Worm (Caenorhabditis elegans) whole organism, mixed stage, embryonic: ENCODE results near the gene F36H12.3.

Experiments
- lin-13 ChIP-seq: fragments of 150-350 bp; optimal IDR thresholded peaks from 2 replicates; lab custom pipeline; 2014; ENCODE audit warnings: missing biosample characterization, missing genetic modification characterization
- nhr-2 ChIP-seq: fragments of 150-350 bp; optimal IDR thresholded peaks from 2 replicates; lab custom pipeline; 2014; ENCODE audit warnings: missing biosample characterization, missing genetic modification characterization
- pha-4 ChIP-seq: fragments of 150-350 bp; optimal IDR thresholded peaks from 2 replicates; lab custom pipeline; 2018; ENCODE audit warnings: missing biosample characterization, missing genetic modification reagents, missing genetic modification characterization
- snpc-4 ChIP-seq: fragments of 150-350 bp; optimal IDR thresholded peaks from 2 replicates; lab custom pipeline; 2014; ENCODE audit warnings: missing biosample characterization, missing genetic modification characterization
- ztf-11 ChIP-seq: fragments of 150-350 bp; optimal IDR thresholded peaks from 2 replicates; lab custom pipeline; 2014; ENCODE audit warnings: missing biosample characterization, missing genetic modification characterization

DNA sequence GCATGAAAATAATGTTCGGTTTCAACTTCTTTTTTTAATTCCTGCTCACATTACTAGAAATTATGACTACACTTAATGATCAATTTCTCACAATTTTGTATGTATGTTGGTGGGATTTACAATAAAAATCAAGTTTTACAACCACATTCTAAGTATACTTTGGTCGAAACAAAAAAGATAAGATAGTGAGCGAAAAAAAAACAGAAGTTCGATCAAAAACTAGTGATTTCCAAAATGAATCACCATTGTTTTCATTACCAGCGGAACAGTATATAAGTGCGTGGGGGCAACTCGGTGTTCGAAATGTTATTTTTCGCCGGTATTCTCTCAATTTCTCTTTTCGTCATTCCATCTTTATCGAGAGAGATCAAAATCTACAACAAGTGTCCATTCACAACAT, 42.1 kb upstream of the F36H12.3 start, which contains the start of gene thn-5:
- TF ChIP-seq lin-13 (no peak), nhr-2 (tag; lab: Kevin White, UChicago) (no peak), pha-4 (tag; lab: Kevin White, UChicago) (no peak), snpc-4 (tag; lab: Kevin White, UChicago) (no peak), ztf-11 (tag; lab: Kevin White, UChicago) (no peak)
